Worm (Caenorhabditis elegans): ENCODE data around the gene nhr-76.

ce11 chrIV:631869-632268, 4.5 kb downstream of the nhr-76 start:
- TF ChIP-seq cog-1 (tag; optimal IDR thresholded peaks at IDR 0.05): no peak
- TF ChIP-seq ref-1 (GFP tag; conservative IDR thresholded peaks at IDR 0.05): no peak
- no peak for TF ChIP-seq ztf-29 (GFP tag; IDR thresholded peaks at IDR 0.05)
- TF ChIP-seq tab-1 (GFP tag; IDR thresholded peaks at IDR 0.05): no peak
- TF ChIP-seq klf-2 (GFP tag; conservative IDR thresholded peaks at IDR 0.05): no peak
- TF ChIP-seq med-1 (GFP tag; optimal IDR thresholded peaks at IDR 0.05; ENCODE audit: insufficient read depth): no peak
- TF ChIP-seq flt-1 (GFP tag; IDR thresholded peaks at IDR 0.05): no peak
- no peak for TF ChIP-seq T22C8.4 (GFP tag; IDR thresholded peaks at IDR 0.05)
